Worm (Caenorhabditis elegans) whole organism, L3 larva: ENCODE data around the gene M7.12.

Source experiments
- ama-1 ChIP-seq: fragments of 150-350 bp; optimal IDR thresholded peaks from 2 replicates; lab custom pipeline; 2018
- ceh-16 ChIP-seq: sonication (generic microtip); optimal IDR thresholded peaks from 2 replicates; lab custom pipeline; 2017; ENCODE audit warnings: missing biosample characterization, missing genetic modification characterization
- egl-5 ChIP-seq: fragments of 150-350 bp; optimal IDR thresholded peaks from 2 replicates; lab custom pipeline; 2017; ENCODE audit warnings: missing biosample characterization, missing genetic modification reagents, missing genetic modification characterization, inconsistent platforms
- fkh-10 ChIP-seq: sonication (generic microtip); optimal IDR thresholded peaks from 2 replicates; lab custom pipeline; 2017; ENCODE audit warnings: missing biosample characterization, missing genetic modification reagents, missing genetic modification characterization
- jun-1 ChIP-seq: fragments of 150-350 bp; optimal IDR thresholded peaks from 2 replicates; lab custom pipeline; 2014; ENCODE audit warnings: missing biosample characterization, missing genetic modification reagents, missing genetic modification characterization
- lin-15B ChIP-seq: fragments of 150-350 bp; optimal IDR thresholded peaks from 2 replicates; lab custom pipeline; 2014; ENCODE audit warnings: missing biosample characterization, missing genetic modification characterization
- nfya-1 ChIP-seq: sonication (generic microtip); optimal IDR thresholded peaks from 2 replicates; lab custom pipeline; 2017; ENCODE audit warnings: missing genetic modification characterization, mild to moderate bottlenecking, missing compliant biosample characterization, antibody characterized with exemption, moderate library complexity; ENCODE audit not compliant: insufficient read depth
- nhr-237 ChIP-seq: fragments of 150-350 bp; optimal IDR thresholded peaks from 2 replicates; lab custom pipeline; 2014; ENCODE audit warnings: missing biosample characterization, missing genetic modification characterization
- nhr-76 ChIP-seq: fragments of 150-350 bp; sonication (generic microtip); optimal IDR thresholded peaks from 5 replicates; lab custom pipeline; 2014; ENCODE audit warnings: missing biosample characterization, missing genetic modification characterization
- nhr-77 ChIP-seq: fragments of 150-350 bp; optimal IDR thresholded peaks from 2 replicates; lab custom pipeline; 2014; ENCODE audit warnings: missing biosample characterization, missing genetic modification characterization
- pha-4 ChIP-seq: fragments of 150-350 bp; optimal IDR thresholded peaks from 2 replicates; lab custom pipeline; 2014; ENCODE audit warnings: missing biosample characterization, missing genetic modification reagents, missing genetic modification characterization
- snpc-4 ChIP-seq: fragments of 150-350 bp; optimal IDR thresholded peaks from 2 replicates; lab custom pipeline; 2014; ENCODE audit warnings: missing biosample characterization, missing genetic modification characterization
- tbx-2 ChIP-seq: sonication (generic microtip); optimal IDR thresholded peaks from 2 replicates; lab custom pipeline; 2016; ENCODE audit warnings: mild to moderate bottlenecking, missing genetic modification characterization, missing compliant biosample characterization
- unc-62 ChIP-seq: fragments of 150-350 bp; sonication (generic microtip); optimal IDR thresholded peaks from 4 replicates; lab custom pipeline; 2014; ENCODE audit warnings: missing biosample characterization, missing genetic modification reagents, missing genetic modification characterization

DNA sequence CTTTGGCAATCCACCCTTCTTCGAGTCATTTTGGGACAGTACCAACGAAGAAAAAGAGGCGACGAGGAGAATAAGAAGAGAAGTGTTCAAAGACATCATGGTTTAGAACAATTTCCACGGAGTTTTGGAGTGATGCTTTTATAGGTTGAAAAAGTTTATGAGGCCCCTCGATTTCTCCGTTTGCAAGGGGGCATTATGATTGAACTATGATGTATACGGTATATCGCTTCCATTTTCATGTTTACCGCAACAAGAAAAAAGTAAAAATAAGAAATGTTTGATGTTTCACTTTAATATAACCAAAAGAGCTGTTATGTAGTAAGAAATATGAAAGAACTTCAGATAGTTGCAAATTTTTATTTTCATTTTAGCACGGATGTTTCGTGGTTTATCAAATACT, 3.6 kb upstream of the M7.12 start, which contains the start of gene srlf-18:
- TF ChIP-seq jun-1 (no peak), egl-5 (tag; lab: Kevin White, UChicago) (no peak), snpc-4 (no peak), tbx-2 (tag; lab: Kevin White, UChicago) (no peak), lin-15B (tag; lab: Kevin White, UChicago) (no peak), nfya-1 (tag; lab: Kevin White, UChicago) (no peak), fkh-10 (no peak), pha-4 (tag; lab: Kevin White, UChicago) (no peak), nhr-76 (tag; lab: Kevin White, UChicago) (no peak), ama-1 (lab: Kevin White, UChicago) (no peak), ceh-16 (tag; lab: Kevin White, UChicago) (no peak), nhr-77 (tag; lab: Kevin White, UChicago) (no peak), nhr-237 (tag; lab: Kevin White, UChicago) (no peak), unc-62 (GFP tag; lab: Kevin White, UChicago) (no peak)
